Fruit fly (Drosophila melanogaster) whole organism, adult: ENCODE results near the gene CG14104.
"Not testable (repeated sequence)": the region's sequence is repeated elsewhere in the genome, so short reads cannot be mapped to it uniquely, and the experiment has no call there.

Experiments
- CG11617 ChIP-seq: fragments of 200-800 bp; sonication (Bioruptor generic); optimal IDR thresholded peaks from 2 replicates; lab custom pipeline; 2017; ENCODE audit warnings: mild to moderate bottlenecking, missing biosample characterization, missing genetic modification reagents, missing genetic modification characterization
- CG12768 ChIP-seq: fragments of 200-800 bp; sonication (Bioruptor generic); optimal IDR thresholded peaks from 2 replicates; lab custom pipeline; 2017; ENCODE audit warnings: missing biosample characterization, missing genetic modification characterization, mild to moderate bottlenecking, moderate library complexity, missing genetic modification reagents
- CG14711 ChIP-seq: fragments of 200-800 bp; sonication (Bioruptor generic); optimal IDR thresholded peaks from 2 replicates; lab custom pipeline; 2018; ENCODE audit warnings: missing biosample characterization, mild to moderate bottlenecking, missing genetic modification characterization, moderate library complexity
- CG1620 ChIP-seq: fragments of 200-800 bp; sonication (Bioruptor generic); optimal IDR thresholded peaks from 2 replicates; lab custom pipeline; 2016; ENCODE audit warnings: missing biosample characterization, missing genetic modification characterization
- CG33017 ChIP-seq: fragments of 200-800 bp; sonication (Bioruptor generic); optimal IDR thresholded peaks from 2 replicates; lab custom pipeline; 2018; ENCODE audit warnings: missing biosample characterization, mild to moderate bottlenecking, missing genetic modification characterization, moderate library complexity
- CG5204 ChIP-seq: fragments of 200-800 bp; sonication (Bioruptor generic); optimal IDR thresholded peaks from 2 replicates; lab custom pipeline; 2016; ENCODE audit warnings: missing biosample characterization, missing genetic modification characterization
- CG7045 ChIP-seq: fragments of 200-800 bp; sonication (Bioruptor generic); optimal IDR thresholded peaks from 2 replicates; lab custom pipeline; 2017; ENCODE audit warnings: missing biosample characterization, mild to moderate bottlenecking, missing genetic modification characterization
- CG7101 ChIP-seq: fragments of 200-800 bp; sonication (Bioruptor generic); optimal IDR thresholded peaks from 2 replicates; lab custom pipeline; 2018; ENCODE audit warnings: missing biosample characterization, mild to moderate bottlenecking, missing genetic modification characterization, moderate library complexity
- Clk ChIP-seq: fragments of 200-800 bp; sonication (Bioruptor generic); optimal IDR thresholded peaks from 2 replicates; lab custom pipeline; 2017; ENCODE audit warnings: missing biosample characterization, missing genetic modification characterization
- Crg-1 ChIP-seq: fragments of 200-800 bp; sonication (Bioruptor generic); optimal IDR thresholded peaks from 2 replicates; lab custom pipeline; 2016; ENCODE audit warnings: missing biosample characterization, missing genetic modification characterization
- Hr96 ChIP-seq: fragments of 200-800 bp; sonication (Bioruptor generic); optimal IDR thresholded peaks from 2 replicates; lab custom pipeline; 2016; ENCODE audit warnings: missing biosample characterization, missing genetic modification characterization
- Mnt ChIP-seq: fragments of 200-800 bp; sonication (Bioruptor generic); optimal IDR thresholded peaks from 2 replicates; lab custom pipeline; 2016; ENCODE audit warnings: missing biosample characterization, mild to moderate bottlenecking, missing genetic modification characterization
- bab1 ChIP-seq: fragments of 200-800 bp; sonication (Bioruptor generic); optimal IDR thresholded peaks from 3 replicates; lab custom pipeline; 2019; ENCODE audit warnings: missing biosample characterization, mild to moderate bottlenecking, missing genetic modification characterization, moderate library complexity
- cic ChIP-seq: fragments of 200-800 bp; sonication (Bioruptor generic); optimal IDR thresholded peaks from 2 replicates; lab custom pipeline; 2017; ENCODE audit warnings: missing biosample characterization, mild to moderate bottlenecking, missing genetic modification characterization, moderate library complexity
- cnc ChIP-seq, 2 experiments: fragments of >200 bp; optimal IDR thresholded peaks; 2 replicates each; lab custom pipeline; 2017
- kay ChIP-seq: fragments of 200-800 bp; sonication (Bioruptor generic); peaks from one replicate; lab custom pipeline; 2016; ENCODE audit warnings: missing biosample characterization, missing genetic modification characterization, borderline replicate concordance
- ovo ChIP-seq: fragments of 200-800 bp; sonication (Bioruptor generic); optimal IDR thresholded peaks from 2 replicates; lab custom pipeline; 2016; ENCODE audit warnings: missing biosample characterization, missing genetic modification characterization
- pad ChIP-seq: fragments of 200-800 bp; sonication (Bioruptor generic); optimal IDR thresholded peaks from 3 replicates; lab custom pipeline; 2017; ENCODE audit warnings: missing biosample characterization, missing genetic modification characterization, mild to moderate bottlenecking, moderate library complexity, missing genetic modification reagents
- tj ChIP-seq: fragments of 200-800 bp; sonication (Bioruptor generic); optimal IDR thresholded peaks from 3 replicates; lab custom pipeline; 2017; ENCODE audit warnings: missing biosample characterization, mild to moderate bottlenecking, missing genetic modification characterization, moderate library complexity
- toe ChIP-seq: fragments of 200-800 bp; sonication (Bioruptor generic); optimal IDR thresholded peaks from 2 replicates; lab custom pipeline; 2016; ENCODE audit warnings: missing biosample characterization, missing genetic modification characterization

The CG14104 gene

dm6 chr3L:19790929-19791687, 15.9 kb downstream of the CG14104 start:
- TF ChIP-seq CG1620 (GFP tag; lab: Kevin White, UChicago) (no peak), tj (GFP tag; lab: Kevin White, UChicago) (peak; percentile 30), Crg-1 (peak; percentile 57), Mnt (peak; percentile 84), CG12768 (peak; percentile 45), CG5204 (GFP tag; lab: Kevin White, UChicago) (peak; percentile 80), cic (GFP tag; lab: Kevin White, UChicago) (no peak), pad (peak; percentile 33), bab1 (GFP tag; lab: Kevin White, UChicago) (peak; percentile 22), kay (GFP tag; lab: Kevin White, UChicago) (peak; percentile 98), CG11617 (GFP tag; lab: Kevin White, UChicago) (peak; percentile 72), CG14711 (tag; lab: Kevin White, UChicago) (no peak), ovo (GFP tag; lab: Kevin White, UChicago) (no peak), Clk (no peak), CG7101 (tag; lab: Kevin White, UChicago) (peak; percentile 66), CG33017 (peak; percentile 23), cnc (optimal IDR thresholded peaks at IDR 0.05; lab: Kevin White, UChicago) (no peak), Hr96 (GFP tag; lab: Kevin White, UChicago) (peak; percentile 74), toe (GFP tag; lab: Kevin White, UChicago) (peak; percentile 38), CG7045 (peak; percentile 21)

dm6 chr3L:19790564-19790928, 16.5 kb downstream of the CG14104 start:
- TF ChIP-seq kay (GFP tag; lab: Kevin White, UChicago) (peak; percentile 88), toe (GFP tag; lab: Kevin White, UChicago) (no peak), Mnt (no peak), ovo (GFP tag; lab: Kevin White, UChicago) (no peak), CG33017 (no peak), bab1 (GFP tag; lab: Kevin White, UChicago) (no peak), tj (GFP tag; lab: Kevin White, UChicago) (no peak)

dm6 chr3L:19787632-19788031, 19.4 kb downstream of the CG14104 start:
- no peak for TF ChIP-seq CG7101 (tag; lab: Kevin White, UChicago)
- no peak for TF ChIP-seq bab1 (GFP tag; lab: Kevin White, UChicago)
- TF ChIP-seq cnc (optimal IDR thresholded peaks at IDR 0.05; lab: Kevin White, UChicago), result no peak
- TF ChIP-seq toe (GFP tag; lab: Kevin White, UChicago), result no peak
- TF ChIP-seq Clk, result no peak
- no peak for TF ChIP-seq CG11617 (GFP tag; lab: Kevin White, UChicago)
- TF ChIP-seq ovo (GFP tag; lab: Kevin White, UChicago), result no peak
- TF ChIP-seq CG33017, result no peak
- TF ChIP-seq CG5204 (GFP tag; lab: Kevin White, UChicago), result no peak
- TF ChIP-seq CG1620 (GFP tag; lab: Kevin White, UChicago), result no peak
- TF ChIP-seq CG7045, result no peak
- no peak for TF ChIP-seq Hr96 (GFP tag; lab: Kevin White, UChicago)
- TF ChIP-seq pad, result no peak
- no peak for TF ChIP-seq Crg-1
- TF ChIP-seq tj (GFP tag; lab: Kevin White, UChicago), result peak; percentile 5
- TF ChIP-seq CG14711 (tag; lab: Kevin White, UChicago), result no peak
- peak; percentile 30 for TF ChIP-seq CG12768
- TF ChIP-seq Mnt, result no peak
- peak; percentile 51 for TF ChIP-seq cic (GFP tag; lab: Kevin White, UChicago)

- TF ChIP-seq CG33017, result no peak
- TF ChIP-seq Clk, result no peak
- no peak for TF ChIP-seq Hr96 (GFP tag; lab: Kevin White, UChicago)
- no peak for TF ChIP-seq bab1 (GFP tag; lab: Kevin White, UChicago)
- no peak for TF ChIP-seq CG5204 (GFP tag; lab: Kevin White, UChicago)
- no peak for TF ChIP-seq CG1620 (GFP tag; lab: Kevin White, UChicago)
- no peak for TF ChIP-seq Mnt
- TF ChIP-seq cnc (optimal IDR thresholded peaks at IDR 0.05; lab: Kevin White, UChicago), result no peak
- no peak for TF ChIP-seq CG12768
- TF ChIP-seq pad, result no peak
- no peak for TF ChIP-seq tj (GFP tag; lab: Kevin White, UChicago)
- no peak for TF ChIP-seq toe (GFP tag; lab: Kevin White, UChicago)
- no peak for TF ChIP-seq CG7101 (tag; lab: Kevin White, UChicago)
Measured at dm6 chr3L:19778530-19778929, 28.5 kb downstream of the CG14104 start.

dm6 chr3L:19777279-19777960, 29.6 kb downstream of the CG14104 start:
- TF ChIP-seq cic (GFP tag; lab: Kevin White, UChicago) (peak; percentile 58), cnc (optimal IDR thresholded peaks at IDR 0.05; lab: Kevin White, UChicago) (no peak)

dm6 chr3L:19760109-19760508, 46.9 kb downstream of the CG14104 start, which contains the start of gene Vtld:
Gene Vtld, plus strand, starts transcription at chr3L:19760409.
- not testable (repeated sequence) for TF ChIP-seq ovo (GFP tag; lab: Kevin White, UChicago); CG12768; kay (GFP tag; lab: Kevin White, UChicago)
